Fruit fly (Drosophila melanogaster) whole organism, embryonic: ENCODE results near the gene CG7860.

Experiments used
- Atf6 ChIP-seq: fragments of 200-800 bp; sonication (Bioruptor generic); IDR thresholded peaks from 2 replicates; pipeline ENCODE4 v1.3.6; 2022; ENCODE audit warnings: missing biosample characterization, missing genetic modification characterization
- Bdp1 ChIP-seq: fragments of 200-800 bp; sonication (Bioruptor generic); optimal IDR thresholded peaks from 3 replicates; lab custom pipeline; 2016; ENCODE audit warnings: missing biosample characterization, missing genetic modification characterization
- CG10209 ChIP-seq: fragments of 200-800 bp; sonication (Bioruptor generic); optimal IDR thresholded peaks from 3 replicates; lab custom pipeline; 2017; ENCODE audit warnings: missing biosample characterization, mild to moderate bottlenecking, missing genetic modification characterization, missing genetic modification reagents
- CG10431 ChIP-seq: fragments of 200-800 bp; sonication (Bioruptor generic); optimal IDR thresholded peaks from 3 replicates; lab custom pipeline; 2018; ENCODE audit warnings: missing biosample characterization, mild to moderate bottlenecking, missing genetic modification characterization
- CG11560 ChIP-seq: fragments of 200-800 bp; sonication (Bioruptor generic); IDR thresholded peaks from 3 replicates; pipeline ENCODE4 v1.3.6; 2022; ENCODE audit warnings: missing biosample characterization, missing genetic modification characterization
- CG12071 ChIP-seq: fragments of 200-800 bp; sonication (Bioruptor generic); optimal IDR thresholded peaks from 3 replicates; lab custom pipeline; 2018; ENCODE audit warnings: missing biosample characterization, mild to moderate bottlenecking, missing genetic modification characterization
- CG13287 ChIP-seq: fragments of 200-800 bp; sonication (Bioruptor generic); IDR thresholded peaks from 2 replicates; pipeline ENCODE4 v1.3.6; 2022; ENCODE audit warnings: missing biosample characterization, missing genetic modification characterization; ENCODE audit not compliant: partially characterized antibody
- CG14667 ChIP-seq: fragments of 200-800 bp; sonication (Bioruptor generic); IDR thresholded peaks from 2 replicates; pipeline ENCODE4 v1.3.6; 2022; ENCODE audit warnings: missing biosample characterization, missing genetic modification characterization
- CG16813 ChIP-seq: fragments of 200-800 bp; sonication (Bioruptor generic); IDR thresholded peaks from 3 replicates; pipeline ENCODE4 v1.3.6; 2022; ENCODE audit warnings: missing biosample characterization, missing genetic modification characterization; ENCODE audit not compliant: partially characterized antibody
- CG18011 ChIP-seq: fragments of 200-800 bp; sonication (Bioruptor generic); optimal IDR thresholded peaks from 2 replicates; lab custom pipeline; 2017; ENCODE audit warnings: missing biosample characterization, missing genetic modification characterization, mild to moderate bottlenecking, moderate library complexity, missing genotype
- CG2678 ChIP-seq: fragments of 200-800 bp; sonication (Bioruptor generic); optimal IDR thresholded peaks from 3 replicates; lab custom pipeline; 2019; ENCODE audit warnings: missing biosample characterization, mild to moderate bottlenecking, missing genetic modification characterization, moderate library complexity
- CG31224 ChIP-seq: fragments of 200-800 bp; sonication (Bioruptor generic); IDR thresholded peaks from 2 replicates; pipeline ENCODE4 v1.3.6; 2022; ENCODE audit warnings: missing biosample characterization, missing genetic modification characterization
- CG3281 ChIP-seq: fragments of 200-800 bp; sonication (Bioruptor generic); optimal IDR thresholded peaks from 3 replicates; lab custom pipeline; 2017; ENCODE audit warnings: missing biosample characterization, mild to moderate bottlenecking, missing genetic modification characterization
- CG34224 ChIP-seq: fragments of 200-800 bp; sonication (Bioruptor generic); IDR thresholded peaks from 3 replicates; pipeline ENCODE4 v1.3.6; 2022; ENCODE audit warnings: missing biosample characterization, missing genetic modification characterization; ENCODE audit not compliant: partially characterized antibody
- CG42726 ChIP-seq: fragments of 200-800 bp; sonication (Bioruptor generic); IDR thresholded peaks from 2 replicates; pipeline ENCODE4 v1.3.6; 2022; ENCODE audit warnings: missing biosample characterization, missing genetic modification characterization; ENCODE audit not compliant: partially characterized antibody
- CG6254 ChIP-seq: fragments of 200-800 bp; sonication (Bioruptor generic); optimal IDR thresholded peaks from 3 replicates; lab custom pipeline; 2017; ENCODE audit warnings: mild to moderate bottlenecking, missing biosample characterization, missing genetic modification reagents, missing genetic modification characterization
- CG6689 ChIP-seq: fragments of 200-800 bp; sonication (Bioruptor generic); IDR thresholded peaks from 2 replicates; pipeline ENCODE4 v1.3.6; 2022; ENCODE audit warnings: missing biosample characterization, missing genetic modification characterization
- CG8290 ChIP-seq, 3 experiments: fragments of 200-800 bp; sonication (Bioruptor generic); optimal IDR thresholded peaks; 2 replicates each; lab custom pipeline; 2016 to 2019; ENCODE audit warnings: missing biosample characterization in 3 of 3, missing genetic modification characterization in 3 of 3, mild to moderate bottlenecking in 2 of 3, moderate library complexity in 1 of 3
- CG8765 ChIP-seq: fragments of 200-800 bp; sonication (Bioruptor generic); IDR thresholded peaks from 2 replicates; pipeline ENCODE4 v1.3.6; 2022; ENCODE audit warnings: missing biosample characterization, missing genetic modification characterization
- CG9609 ChIP-seq: fragments of 200-800 bp; sonication (Bioruptor generic); optimal IDR thresholded peaks from 3 replicates; lab custom pipeline; 2016; ENCODE audit warnings: missing biosample characterization, missing genetic modification characterization
- CTCF ChIP-seq: fragments of 200-800 bp; sonication (Bioruptor generic); optimal IDR thresholded peaks from 2 replicates; lab custom pipeline; 2017; ENCODE audit warnings: missing biosample characterization, mild to moderate bottlenecking, missing genetic modification characterization, moderate library complexity
- Hr78 ChIP-seq, 2 experiments: fragments of 200-800 bp in 1 of 2; fragments of >200 bp in 1 of 2; sonication (Bioruptor generic) in 1 of 2; optimal IDR thresholded peaks; 2 replicates each; lab custom pipeline; 2017 to 2019; ENCODE audit warnings: missing biosample characterization in 2 of 2, missing genetic modification characterization in 2 of 2, mild to moderate bottlenecking in 1 of 2, moderate library complexity in 1 of 2
- Ravus ChIP-seq: fragments of 200-800 bp; sonication (Bioruptor generic); IDR thresholded peaks from 2 replicates; pipeline ENCODE4 v1.3.6; 2022; ENCODE audit warnings: missing biosample characterization, missing genetic modification characterization
- Rfx ChIP-seq: fragments of 200-800 bp; sonication (Bioruptor generic); IDR thresholded peaks from 2 replicates; pipeline ENCODE4 v1.3.6; 2022; ENCODE audit warnings: missing biosample characterization, missing genetic modification characterization
- Sry-δ ChIP-seq: fragments of 200-800 bp; sonication (Bioruptor generic); optimal IDR thresholded peaks from 2 replicates; lab custom pipeline; 2016; ENCODE audit warnings: missing biosample characterization, missing genetic modification characterization
- aop ChIP-seq: fragments of 200-800 bp; sonication (Bioruptor generic); IDR thresholded peaks from 2 replicates; pipeline ENCODE4 v1.3.6; 2022; ENCODE audit warnings: missing biosample characterization, missing genetic modification characterization
- ase ChIP-seq: fragments of 200-800 bp; sonication (Bioruptor generic); IDR thresholded peaks from 3 replicates; pipeline ENCODE4 v1.3.6; 2022; ENCODE audit warnings: missing biosample characterization, missing genetic modification characterization
- ato ChIP-seq: fragments of 200-800 bp; sonication (Bioruptor generic); IDR thresholded peaks from 2 replicates; pipeline ENCODE4 v1.3.6; 2022; ENCODE audit warnings: missing biosample characterization, missing genetic modification characterization; ENCODE audit not compliant: partially characterized antibody
- bbx ChIP-seq: fragments of 200-800 bp; sonication (Bioruptor generic); IDR thresholded peaks from 2 replicates; pipeline ENCODE4 v1.3.6; 2022; ENCODE audit warnings: missing biosample characterization, missing genetic modification characterization; ENCODE audit not compliant: partially characterized antibody
- chinmo ChIP-seq: fragments of 200-800 bp; sonication (Bioruptor generic); IDR thresholded peaks from 4 replicates; pipeline ENCODE4 v1.3.6; 2022; ENCODE audit warnings: missing biosample characterization, missing genetic modification characterization; ENCODE audit not compliant: partially characterized antibody
- chm ChIP-seq: fragments of 200-800 bp; sonication (Bioruptor generic); IDR thresholded peaks from 2 replicates; pipeline ENCODE4 v1.3.6; 2022; ENCODE audit warnings: missing biosample characterization, missing genetic modification characterization
- cwo ChIP-seq: fragments of 200-800 bp; sonication (Bioruptor generic); optimal IDR thresholded peaks from 3 replicates; lab custom pipeline; 2017; ENCODE audit warnings: missing biosample characterization, missing genetic modification characterization, mild to moderate bottlenecking, moderate library complexity, missing genetic modification reagents
- gce ChIP-seq: fragments of 200-800 bp; sonication (Bioruptor generic); IDR thresholded peaks from 3 replicates; pipeline ENCODE4 v1.3.6; 2022; ENCODE audit warnings: missing biosample characterization, missing genetic modification characterization
- gt ChIP-seq: fragments of 200-800 bp; sonication (Bioruptor generic); IDR thresholded peaks from 2 replicates; pipeline ENCODE4 v1.3.6; 2022; ENCODE audit warnings: missing biosample characterization, missing genetic modification characterization
- h ChIP-seq: fragments of >200 bp; optimal IDR thresholded peaks from 2 replicates; lab custom pipeline; 2017
- hb ChIP-seq: fragments of 200-800 bp; sonication (Bioruptor generic); IDR thresholded peaks from 3 replicates; pipeline ENCODE4 v1.3.6; 2022; ENCODE audit warnings: missing biosample characterization, missing genetic modification characterization; ENCODE audit not compliant: partially characterized antibody
- ind ChIP-seq: fragments of 200-800 bp; sonication (Bioruptor generic); optimal IDR thresholded peaks from 3 replicates; lab custom pipeline; 2016; ENCODE audit warnings: missing biosample characterization, missing genetic modification characterization
- inv ChIP-seq: fragments of 200-800 bp; sonication (Bioruptor generic); IDR thresholded peaks from 2 replicates; pipeline ENCODE4 v1.3.6; 2022; ENCODE audit warnings: missing biosample characterization, missing genetic modification characterization; ENCODE audit not compliant: partially characterized antibody
- jing ChIP-seq: fragments of 200-800 bp; sonication (Bioruptor generic); optimal IDR thresholded peaks from 2 replicates; lab custom pipeline; 2018; ENCODE audit warnings: missing biosample characterization, mild to moderate bottlenecking, missing genetic modification characterization
- knrl ChIP-seq: fragments of 200-800 bp; sonication (Bioruptor generic); IDR thresholded peaks from 3 replicates; pipeline ENCODE4 v1.3.6; 2022; ENCODE audit warnings: missing biosample characterization, missing genetic modification characterization; ENCODE audit not compliant: partially characterized antibody
- lilli ChIP-seq: fragments of 200-800 bp; sonication (Bioruptor generic); optimal IDR thresholded peaks from 3 replicates; lab custom pipeline; 2016; ENCODE audit warnings: missing biosample characterization, missing genetic modification characterization
- nerfin-2 ChIP-seq: fragments of 200-800 bp; sonication (Bioruptor generic); IDR thresholded peaks from 2 replicates; pipeline ENCODE4 v1.3.6; 2022; ENCODE audit warnings: missing biosample characterization, missing genetic modification characterization; ENCODE audit not compliant: partially characterized antibody
- ranshi ChIP-seq: fragments of 200-800 bp; sonication (Bioruptor generic); IDR thresholded peaks from 2 replicates; pipeline ENCODE4 v1.3.6; 2022; ENCODE audit warnings: missing biosample characterization, missing genetic modification characterization
- repo ChIP-seq: fragments of 200-800 bp; sonication (Bioruptor generic); optimal IDR thresholded peaks from 2 replicates; lab custom pipeline; 2016; ENCODE audit warnings: missing biosample characterization, missing genetic modification characterization
- row ChIP-seq: fragments of 200-800 bp; sonication (Bioruptor generic); IDR thresholded peaks from 3 replicates; pipeline ENCODE4 v1.3.6; 2022; ENCODE audit warnings: missing biosample characterization, missing genetic modification characterization
- slbo ChIP-seq: fragments of 200-800 bp; sonication (Bioruptor generic); IDR thresholded peaks from 2 replicates; pipeline ENCODE4 v1.3.6; 2022; ENCODE audit warnings: missing biosample characterization, missing genetic modification characterization
- sna ChIP-seq: fragments of 200-800 bp; sonication (Bioruptor generic); IDR thresholded peaks from 2 replicates; pipeline ENCODE4 v1.3.6; 2022; ENCODE audit warnings: missing biosample characterization, missing genetic modification characterization; ENCODE audit not compliant: partially characterized antibody
- so ChIP-seq: fragments of 200-800 bp; sonication (Bioruptor generic); IDR thresholded peaks from 3 replicates; pipeline ENCODE4 v1.3.6; 2022; ENCODE audit warnings: missing biosample characterization, missing genetic modification characterization
- toy ChIP-seq: fragments of 200-800 bp; sonication (Bioruptor generic); IDR thresholded peaks from 2 replicates; pipeline ENCODE4 v1.3.6; 2022; ENCODE audit warnings: missing biosample characterization, missing genetic modification characterization
- ttk ChIP-seq: fragments of 200-800 bp; sonication (Bioruptor generic); IDR thresholded peaks from 2 replicates; pipeline ENCODE4 v2.1.2; 2022; ENCODE audit warnings: missing biosample characterization, missing genetic modification characterization
- wor ChIP-seq: fragments of 200-800 bp; sonication (Bioruptor generic); IDR thresholded peaks from 2 replicates; pipeline ENCODE4 v1.3.6; 2022; ENCODE audit warnings: missing biosample characterization, missing genetic modification characterization

Gene CG7860

DNA sequence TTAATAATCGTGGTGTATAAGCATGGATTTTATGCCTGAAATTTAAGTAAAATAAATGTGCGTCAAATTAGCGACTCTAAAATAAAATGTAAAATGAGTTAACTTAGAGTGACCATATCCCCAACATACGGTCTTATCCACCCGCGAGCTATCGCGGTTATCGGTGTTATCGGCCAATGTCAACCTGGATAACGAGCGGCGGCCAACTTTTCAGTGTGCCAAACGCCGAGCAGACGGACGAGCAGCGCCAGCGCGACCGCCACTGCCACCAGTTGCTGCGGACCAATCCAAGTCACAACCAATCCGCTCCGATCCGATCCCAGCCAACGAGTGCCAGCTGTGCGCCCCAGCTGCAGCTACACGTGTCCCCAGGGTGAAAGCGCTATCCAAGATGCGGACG is 9.2 kb downstream of the CG7860 start, which contains the start of the genes cerv and CG7872 (continued):
- TF ChIP-seq ato (GFP tag; lab: Robert Waterston, UW) (no peak), chinmo (GFP tag; lab: Robert Waterston, UW) (0 out of 4 replicates have a peak, but pooled peaks have one; percentile 74), wor (GFP tag; lab: Robert Waterston, UW) (no peak), CG9609 (GFP tag; lab: Kevin White, UChicago) (no peak), so (GFP tag; lab: Robert Waterston, UW) (no peak), Bdp1 (GFP tag; lab: Kevin White, UChicago) (no peak), slbo (GFP tag; lab: Robert Waterston, UW) (peak; percentile 35; the same call in 1 of the 2 replicates), CG2678 (no peak), ase (GFP tag; lab: Robert Waterston, UW) (no peak), h (lab: Kevin White, UChicago) (no peak), ttk (no peak), CG16813 (GFP tag; lab: Robert Waterston, UW) (peak; percentile 73), row (GFP tag; lab: Robert Waterston, UW) (peak; percentile 25; the same call in 1 of the 3 replicates), CG10431 (GFP tag; lab: Kevin White, UChicago) (no peak), CG8290 (GFP tag; optimal IDR thresholded peaks at IDR 0.05; lab: Kevin White, UChicago) (no peak), CG8290 (tag; optimal IDR thresholded peaks at IDR 0.05; lab: Kevin White, UChicago) (peak in 1 of 2 experiments; percentile 45), gce (no peak), Sry-δ (peak; percentile 71), nerfin-2 (peak; percentile 67), CG3281 (GFP tag; lab: Kevin White, UChicago) (peak; percentile 3), CG6689 (no peak), CG14667 (GFP tag; lab: Robert Waterston, UW) (no peak), jing (GFP tag; lab: Kevin White, UChicago) (no peak), sna (GFP tag; lab: Robert Waterston, UW) (peak; percentile 66), cwo (GFP tag; lab: Kevin White, UChicago) (no peak), CG42726 (0 out of 2 replicates have a peak, but pooled peaks have one; percentile 22), hb (GFP tag; lab: Robert Waterston, UW) (peak; percentile 70), CG8765 (no peak), CTCF (peak; percentile 19), inv (peak; percentile 50), repo (GFP tag; lab: Kevin White, UChicago) (no peak), Ravus (GFP tag; lab: Robert Waterston, UW) (no peak), CG34224 (peak; percentile 69), Rfx (peak; percentile 30; the same call in 1 of the 2 replicates), chm (0 out of 2 replicates have a peak, but pooled peaks have one; percentile 41), Atf6 (GFP tag; lab: Robert Waterston, UW) (no peak), Hr78 (GFP tag; optimal IDR thresholded peaks at IDR 0.05; lab: Kevin White, UChicago) (no peak), bbx (GFP tag; lab: Robert Waterston, UW) (peak; percentile 72), lilli (GFP tag; lab: Kevin White, UChicago) (no peak), toy (no peak), CG18011 (GFP tag; lab: Kevin White, UChicago) (no peak), CG11560 (tag; lab: Robert Waterston, UW) (no peak), CG12071 (GFP tag; lab: Kevin White, UChicago) (no peak), ind (no peak), knrl (GFP tag; lab: Robert Waterston, UW) (peak; percentile 61), CG6254 (GFP tag; lab: Kevin White, UChicago) (no peak), CG13287 (GFP tag; lab: Robert Waterston, UW) (peak; percentile 78), aop (GFP tag; lab: Robert Waterston, UW) (no peak), CG10209 (no peak), ranshi (no peak), CG31224 (GFP tag; lab: Robert Waterston, UW) (no peak), gt (GFP tag; lab: Robert Waterston, UW) (no peak)
